Fruit fly (Drosophila melanogaster) whole organism, adult: ENCODE measurements around the gene CG4328.

Source experiments
- CG11617 ChIP-seq: fragments of 200-800 bp; sonication (Bioruptor generic); optimal IDR thresholded peaks from 2 replicates; lab custom pipeline; 2017; ENCODE audit warnings: mild to moderate bottlenecking, missing biosample characterization, missing genetic modification reagents, missing genetic modification characterization
- CG12768 ChIP-seq: fragments of 200-800 bp; sonication (Bioruptor generic); optimal IDR thresholded peaks from 2 replicates; lab custom pipeline; 2017; ENCODE audit warnings: missing biosample characterization, missing genetic modification characterization, mild to moderate bottlenecking, moderate library complexity, missing genetic modification reagents
- CG14711 ChIP-seq: fragments of 200-800 bp; sonication (Bioruptor generic); optimal IDR thresholded peaks from 2 replicates; lab custom pipeline; 2018; ENCODE audit warnings: missing biosample characterization, mild to moderate bottlenecking, missing genetic modification characterization, moderate library complexity
- CG1620 ChIP-seq: fragments of 200-800 bp; sonication (Bioruptor generic); optimal IDR thresholded peaks from 2 replicates; lab custom pipeline; 2016; ENCODE audit warnings: missing biosample characterization, missing genetic modification characterization
- CG33017 ChIP-seq: fragments of 200-800 bp; sonication (Bioruptor generic); optimal IDR thresholded peaks from 2 replicates; lab custom pipeline; 2018; ENCODE audit warnings: missing biosample characterization, mild to moderate bottlenecking, missing genetic modification characterization, moderate library complexity
- CG5204 ChIP-seq: fragments of 200-800 bp; sonication (Bioruptor generic); optimal IDR thresholded peaks from 2 replicates; lab custom pipeline; 2016; ENCODE audit warnings: missing biosample characterization, missing genetic modification characterization
- CG7045 ChIP-seq: fragments of 200-800 bp; sonication (Bioruptor generic); optimal IDR thresholded peaks from 2 replicates; lab custom pipeline; 2017; ENCODE audit warnings: missing biosample characterization, mild to moderate bottlenecking, missing genetic modification characterization
- CG7101 ChIP-seq: fragments of 200-800 bp; sonication (Bioruptor generic); optimal IDR thresholded peaks from 2 replicates; lab custom pipeline; 2018; ENCODE audit warnings: missing biosample characterization, mild to moderate bottlenecking, missing genetic modification characterization, moderate library complexity
- Clk ChIP-seq: fragments of 200-800 bp; sonication (Bioruptor generic); optimal IDR thresholded peaks from 2 replicates; lab custom pipeline; 2017; ENCODE audit warnings: missing biosample characterization, missing genetic modification characterization
- Crg-1 ChIP-seq: fragments of 200-800 bp; sonication (Bioruptor generic); optimal IDR thresholded peaks from 2 replicates; lab custom pipeline; 2016; ENCODE audit warnings: missing biosample characterization, missing genetic modification characterization
- Hr96 ChIP-seq: fragments of 200-800 bp; sonication (Bioruptor generic); optimal IDR thresholded peaks from 2 replicates; lab custom pipeline; 2016; ENCODE audit warnings: missing biosample characterization, missing genetic modification characterization
- Mnt ChIP-seq: fragments of 200-800 bp; sonication (Bioruptor generic); optimal IDR thresholded peaks from 2 replicates; lab custom pipeline; 2016; ENCODE audit warnings: missing biosample characterization, mild to moderate bottlenecking, missing genetic modification characterization
- bab1 ChIP-seq: fragments of 200-800 bp; sonication (Bioruptor generic); optimal IDR thresholded peaks from 3 replicates; lab custom pipeline; 2019; ENCODE audit warnings: missing biosample characterization, mild to moderate bottlenecking, missing genetic modification characterization, moderate library complexity
- cic ChIP-seq: fragments of 200-800 bp; sonication (Bioruptor generic); optimal IDR thresholded peaks from 2 replicates; lab custom pipeline; 2017; ENCODE audit warnings: missing biosample characterization, mild to moderate bottlenecking, missing genetic modification characterization, moderate library complexity
- cnc ChIP-seq, 2 experiments: fragments of >200 bp; optimal IDR thresholded peaks; 2 replicates each; lab custom pipeline; 2017
- kay ChIP-seq: fragments of 200-800 bp; sonication (Bioruptor generic); peaks from one replicate; lab custom pipeline; 2016; ENCODE audit warnings: missing biosample characterization, missing genetic modification characterization, borderline replicate concordance
- ovo ChIP-seq: fragments of 200-800 bp; sonication (Bioruptor generic); optimal IDR thresholded peaks from 2 replicates; lab custom pipeline; 2016; ENCODE audit warnings: missing biosample characterization, missing genetic modification characterization
- pad ChIP-seq: fragments of 200-800 bp; sonication (Bioruptor generic); optimal IDR thresholded peaks from 3 replicates; lab custom pipeline; 2017; ENCODE audit warnings: missing biosample characterization, missing genetic modification characterization, mild to moderate bottlenecking, moderate library complexity, missing genetic modification reagents
- tj ChIP-seq: fragments of 200-800 bp; sonication (Bioruptor generic); optimal IDR thresholded peaks from 3 replicates; lab custom pipeline; 2017; ENCODE audit warnings: missing biosample characterization, mild to moderate bottlenecking, missing genetic modification characterization, moderate library complexity
- toe ChIP-seq: fragments of 200-800 bp; sonication (Bioruptor generic); optimal IDR thresholded peaks from 2 replicates; lab custom pipeline; 2016; ENCODE audit warnings: missing biosample characterization, missing genetic modification characterization

Gene CG4328

DNA sequence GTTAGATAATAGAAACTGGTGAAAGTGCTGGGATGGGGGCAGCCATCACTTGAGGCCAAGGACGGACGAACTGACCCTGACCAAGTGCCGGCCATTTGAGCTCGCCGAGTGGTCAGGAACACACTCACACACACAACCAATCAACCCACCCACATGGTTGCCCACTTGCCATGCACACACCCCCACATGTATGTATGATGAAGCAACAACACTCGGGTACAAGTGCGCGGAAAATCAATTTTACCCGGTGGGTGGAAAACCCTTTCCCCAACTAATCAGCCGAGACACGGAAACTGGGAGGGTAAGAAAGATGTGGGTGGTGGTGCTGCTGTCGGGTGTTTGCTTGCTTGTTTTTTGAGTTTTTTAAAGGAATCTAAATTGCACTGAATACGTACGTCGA is 19.4 kb downstream of the CG4328 start:
- TF ChIP-seq bab1 (no peak), cnc (optimal IDR thresholded peaks at IDR 0.05; lab: Kevin White, UChicago) (no peak), CG7045 (GFP tag; lab: Kevin White, UChicago) (no peak), CG14711 (tag; lab: Kevin White, UChicago) (no peak), Mnt (GFP tag; lab: Kevin White, UChicago) (no peak), CG12768 (GFP tag; lab: Kevin White, UChicago) (no peak), kay (no peak), cic (GFP tag; lab: Kevin White, UChicago) (no peak), ovo (GFP tag; lab: Kevin White, UChicago) (no peak), toe (GFP tag; lab: Kevin White, UChicago) (no peak), pad (GFP tag; lab: Kevin White, UChicago) (no peak), CG1620 (no peak), tj (no peak), CG5204 (no peak), Hr96 (GFP tag; lab: Kevin White, UChicago) (no peak)

DNA sequence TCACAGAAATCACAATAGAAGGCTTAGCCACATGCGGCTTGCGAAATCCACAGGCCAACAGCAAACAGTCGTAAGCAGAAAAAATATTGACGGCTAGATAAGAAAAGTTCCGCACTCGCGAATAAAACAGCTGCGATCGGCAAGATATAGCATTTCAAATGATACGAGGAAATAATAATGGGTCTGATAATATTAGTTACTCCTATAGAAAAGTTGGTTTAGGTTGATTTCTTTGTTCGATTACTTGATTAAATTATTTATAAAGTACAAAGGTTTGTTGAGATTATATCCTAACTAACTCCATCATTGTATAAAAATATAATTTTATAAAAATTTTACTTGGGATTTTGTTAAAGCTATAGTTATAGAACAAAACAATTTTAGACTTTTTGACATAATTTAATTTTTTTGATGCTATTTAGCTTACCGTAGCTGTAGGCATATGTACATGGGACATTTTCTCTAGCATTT is 20.3 kb downstream of the CG4328 start:
- TF ChIP-seq Hr96 (GFP tag; lab: Kevin White, UChicago) (no peak), cic (GFP tag; lab: Kevin White, UChicago) (peak; percentile 11), CG33017 (tag; lab: Kevin White, UChicago) (peak; percentile 64), Clk (no peak), CG5204 (no peak), CG14711 (tag; lab: Kevin White, UChicago) (peak; percentile 64), pad (GFP tag; lab: Kevin White, UChicago) (peak; percentile 16), CG12768 (GFP tag; lab: Kevin White, UChicago) (peak; percentile 12), Crg-1 (no peak), CG11617 (GFP tag; lab: Kevin White, UChicago) (peak; percentile 55), ovo (GFP tag; lab: Kevin White, UChicago) (no peak), tj (peak; percentile 64), CG1620 (no peak), Mnt (GFP tag; lab: Kevin White, UChicago) (no peak), toe (GFP tag; lab: Kevin White, UChicago) (no peak), CG7045 (GFP tag; lab: Kevin White, UChicago) (no peak), kay (no peak), cnc (optimal IDR thresholded peaks at IDR 0.05; lab: Kevin White, UChicago) (no peak), bab1 (peak; percentile 9), CG7101 (peak; percentile 45)

DNA sequence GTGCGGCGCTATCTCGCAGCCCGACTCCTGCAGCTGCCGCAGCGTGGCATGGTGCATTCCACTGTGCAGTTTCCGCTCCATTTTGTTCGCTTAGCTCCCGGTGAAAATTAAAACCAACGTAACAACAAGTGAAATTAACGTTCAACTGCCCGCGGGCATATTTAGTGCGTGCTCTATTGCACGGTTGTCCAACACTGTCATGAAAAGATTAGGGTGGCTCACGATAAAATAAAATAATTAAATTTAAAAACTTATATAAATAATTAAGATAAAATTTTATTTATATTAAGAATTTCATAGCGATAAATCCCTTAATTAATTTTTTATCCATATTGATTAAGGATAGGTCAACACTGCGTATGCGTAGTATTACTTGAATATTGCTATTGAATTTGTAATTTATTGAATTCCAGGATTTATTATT is 24.7 kb downstream of the CG4328 start, which contains the start of gene Pbgs:
TSS of gene Pbgs (minus strand) at position 151 of the 424 bp plus-strand sequence.
- TF ChIP-seq CG7045 (GFP tag; lab: Kevin White, UChicago) (no peak), CG33017 (tag; lab: Kevin White, UChicago) (peak; percentile 46), kay (no peak), toe (GFP tag; lab: Kevin White, UChicago) (no peak), CG11617 (GFP tag; lab: Kevin White, UChicago) (peak; percentile 6), CG1620 (no peak), cnc (optimal IDR thresholded peaks at IDR 0.05; lab: Kevin White, UChicago) (no peak), Clk (no peak), bab1 (peak; percentile 58), cic (GFP tag; lab: Kevin White, UChicago) (no peak), Hr96 (GFP tag; lab: Kevin White, UChicago) (no peak), CG14711 (tag; lab: Kevin White, UChicago) (no peak), pad (GFP tag; lab: Kevin White, UChicago) (peak; percentile 26), CG7101 (peak; percentile 52), CG12768 (GFP tag; lab: Kevin White, UChicago) (no peak), tj (no peak), CG5204 (no peak), ovo (GFP tag; lab: Kevin White, UChicago) (no peak), Crg-1 (no peak), Mnt (GFP tag; lab: Kevin White, UChicago) (peak; percentile 12)

DNA sequence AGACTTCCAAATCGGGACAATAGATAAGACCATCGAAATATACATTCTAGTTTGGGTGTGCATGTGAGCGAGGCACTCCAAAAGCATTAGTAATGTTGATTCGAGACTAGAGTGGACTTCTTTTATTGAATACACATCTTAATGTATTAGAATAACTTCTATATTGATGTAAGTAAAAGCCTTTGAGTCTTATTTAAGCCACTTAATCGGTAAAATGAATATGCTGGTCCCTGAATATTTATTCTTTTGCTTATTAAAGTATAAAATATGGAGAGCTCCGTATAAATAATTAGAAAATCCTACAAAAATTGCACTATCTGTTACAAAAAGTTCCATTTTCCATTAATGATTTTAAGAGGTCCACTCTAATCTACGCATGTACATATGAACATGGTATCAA is 26.1 kb downstream of the CG4328 start:
- TF ChIP-seq kay: no peak
- TF ChIP-seq CG14711 (tag; lab: Kevin White, UChicago): peak; percentile 70
- TF ChIP-seq Hr96 (GFP tag; lab: Kevin White, UChicago): peak; percentile 35
- TF ChIP-seq pad (GFP tag; lab: Kevin White, UChicago): peak; percentile 46
- TF ChIP-seq cic (GFP tag; lab: Kevin White, UChicago): peak; percentile 57
- peak; percentile 74 for TF ChIP-seq CG7045 (GFP tag; lab: Kevin White, UChicago)
- no peak for TF ChIP-seq Clk
- no peak for TF ChIP-seq Crg-1
- TF ChIP-seq CG33017 (tag; lab: Kevin White, UChicago): peak; percentile 87
- peak; percentile 85 for TF ChIP-seq CG11617 (GFP tag; lab: Kevin White, UChicago)
- peak; percentile 88 for TF ChIP-seq CG7101
- TF ChIP-seq CG12768 (GFP tag; lab: Kevin White, UChicago): peak; percentile 77
- peak; percentile 45 for TF ChIP-seq Mnt (GFP tag; lab: Kevin White, UChicago)
- peak; percentile 44 for TF ChIP-seq CG5204
- peak; percentile 22 for TF ChIP-seq toe (GFP tag; lab: Kevin White, UChicago)
- no peak for TF ChIP-seq cnc (optimal IDR thresholded peaks at IDR 0.05; lab: Kevin White, UChicago)
- TF ChIP-seq tj: peak; percentile 37

DNA sequence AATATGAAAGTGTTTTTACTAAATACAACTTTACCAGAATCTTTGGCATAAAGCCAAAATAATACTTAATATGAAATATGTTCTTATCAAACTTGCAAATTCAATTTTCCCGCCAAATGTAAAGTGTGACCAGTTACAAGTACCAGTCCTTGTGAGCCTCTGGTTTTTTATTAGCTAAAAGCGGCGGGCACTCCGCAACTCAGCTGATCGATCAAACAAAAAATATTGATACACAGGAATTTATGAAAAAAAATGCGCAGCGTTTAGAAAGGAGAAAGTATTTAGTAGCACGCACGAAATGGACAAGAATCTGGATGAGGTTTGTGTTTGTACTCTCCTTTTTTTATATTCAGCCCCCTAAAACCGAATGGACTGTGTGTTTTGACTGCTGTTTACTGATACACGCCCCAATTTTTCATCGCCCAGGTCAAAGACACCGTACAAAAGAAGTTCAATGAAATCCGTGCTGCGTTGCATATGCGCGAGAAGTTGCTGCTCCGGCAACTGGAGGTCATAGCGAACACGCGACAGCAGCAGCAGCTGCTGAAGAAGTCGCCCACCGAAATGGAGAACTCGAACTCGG is 28.5 kb downstream of the CG4328 start, which contains the start of gene CG32100:
TSS of gene CG32100 (plus strand) at position 197 of the 583 bp plus-strand sequence.
- TF ChIP-seq CG1620: no peak
- no peak for TF ChIP-seq bab1
- TF ChIP-seq CG12768 (GFP tag; lab: Kevin White, UChicago): no peak
- no peak for TF ChIP-seq CG5204
- no peak for TF ChIP-seq CG7045 (GFP tag; lab: Kevin White, UChicago)
- no peak for TF ChIP-seq toe (GFP tag; lab: Kevin White, UChicago)
- no peak for TF ChIP-seq pad (GFP tag; lab: Kevin White, UChicago)
- no peak for TF ChIP-seq cnc (optimal IDR thresholded peaks at IDR 0.05; lab: Kevin White, UChicago)
- TF ChIP-seq Mnt (GFP tag; lab: Kevin White, UChicago): no peak
- no peak for TF ChIP-seq CG33017 (tag; lab: Kevin White, UChicago)
- TF ChIP-seq tj: no peak
- no peak for TF ChIP-seq cic (GFP tag; lab: Kevin White, UChicago)
- no peak for TF ChIP-seq CG7101
- TF ChIP-seq kay: no peak
- no peak for TF ChIP-seq Crg-1
- TF ChIP-seq CG11617 (GFP tag; lab: Kevin White, UChicago): no peak
- no peak for TF ChIP-seq Clk
